Fruit fly (Drosophila melanogaster) whole organism, embryonic: Measurements from ENCODE around the gene CG15296.

Experiments used
- Ada2b ChIP-seq: fragments of 200-800 bp; sonication (Bioruptor generic); IDR thresholded peaks from 2 replicates; pipeline ENCODE4 v1.3.6; 2022; ENCODE audit warnings: missing biosample characterization, missing genetic modification characterization
- B-H2 ChIP-seq: fragments of 200-800 bp; sonication (Bioruptor generic); optimal IDR thresholded peaks from 2 replicates; lab custom pipeline; 2018; ENCODE audit warnings: missing biosample characterization, mild to moderate bottlenecking, missing genetic modification characterization
- Bdp1 ChIP-seq: fragments of 200-800 bp; sonication (Bioruptor generic); optimal IDR thresholded peaks from 3 replicates; lab custom pipeline; 2016; ENCODE audit warnings: missing biosample characterization, missing genetic modification characterization
- CG10147 ChIP-seq: fragments of 200-800 bp; sonication (Bioruptor generic); optimal IDR thresholded peaks from 2 replicates; lab custom pipeline; 2019; ENCODE audit warnings: missing biosample characterization, mild to moderate bottlenecking, missing genetic modification characterization, moderate library complexity
- CG11085 ChIP-seq: fragments of 200-800 bp; sonication (Bioruptor generic); IDR thresholded peaks from 2 replicates; pipeline ENCODE4 v1.3.6; 2022; ENCODE audit warnings: missing biosample characterization, missing genetic modification characterization
- CG12071 ChIP-seq: fragments of 200-800 bp; sonication (Bioruptor generic); optimal IDR thresholded peaks from 3 replicates; lab custom pipeline; 2018; ENCODE audit warnings: missing biosample characterization, mild to moderate bottlenecking, missing genetic modification characterization
- CG12769 ChIP-seq: fragments of 200-800 bp; sonication (Bioruptor generic); optimal IDR thresholded peaks from 2 replicates; lab custom pipeline; 2019; ENCODE audit warnings: missing biosample characterization, mild to moderate bottlenecking, missing genetic modification characterization, moderate library complexity
- CG13123 ChIP-seq: fragments of 200-800 bp; sonication (Bioruptor generic); optimal IDR thresholded peaks from 2 replicates; lab custom pipeline; 2016; ENCODE audit warnings: missing biosample characterization, missing genetic modification characterization
- CG13624 ChIP-seq: fragments of 200-800 bp; sonication (Bioruptor generic); optimal IDR thresholded peaks from 2 replicates; lab custom pipeline; 2016; ENCODE audit warnings: missing biosample characterization, missing genetic modification characterization
- CG15269 ChIP-seq: fragments of 200-800 bp; sonication (Bioruptor generic); optimal IDR thresholded peaks from 2 replicates; lab custom pipeline; 2018; ENCODE audit warnings: missing biosample characterization, mild to moderate bottlenecking, missing genetic modification characterization, moderate library complexity
- CG1603 ChIP-seq: fragments of 200-800 bp; sonication (Bioruptor generic); optimal IDR thresholded peaks from 2 replicates; lab custom pipeline; 2019; ENCODE audit warnings: missing biosample characterization, mild to moderate bottlenecking, missing genetic modification characterization, moderate library complexity
- CG1647 ChIP-seq: fragments of 200-800 bp; sonication (Bioruptor generic); optimal IDR thresholded peaks from 3 replicates; lab custom pipeline; 2016; ENCODE audit warnings: missing biosample characterization, missing genetic modification characterization
- CG17359 ChIP-seq: fragments of 200-800 bp; sonication (Bioruptor generic); optimal IDR thresholded peaks from 3 replicates; lab custom pipeline; 2018; ENCODE audit warnings: missing biosample characterization, mild to moderate bottlenecking, missing genetic modification characterization, moderate library complexity
- CG1832 ChIP-seq: fragments of 200-800 bp; sonication (Bioruptor generic); optimal IDR thresholded peaks from 2 replicates; lab custom pipeline; 2017; ENCODE audit warnings: missing biosample characterization, mild to moderate bottlenecking, missing genetic modification characterization, inconsistent platforms
- CG18599 ChIP-seq: fragments of 200-800 bp; sonication (Bioruptor generic); optimal IDR thresholded peaks from 3 replicates; lab custom pipeline; 2017; ENCODE audit warnings: missing biosample characterization, missing genetic modification characterization, mild to moderate bottlenecking, moderate library complexity, missing genetic modification reagents
- CG31365 ChIP-seq: fragments of 200-800 bp; sonication (Bioruptor generic); optimal IDR thresholded peaks from 2 replicates; lab custom pipeline; 2018; ENCODE audit warnings: missing biosample characterization, mild to moderate bottlenecking, missing genetic modification characterization
- CG3838 ChIP-seq: fragments of 200-800 bp; sonication (Bioruptor generic); optimal IDR thresholded peaks from 3 replicates; lab custom pipeline; 2016; ENCODE audit warnings: missing biosample characterization, missing genetic modification characterization
- CG8281 ChIP-seq: fragments of 200-800 bp; sonication (Bioruptor generic); optimal IDR thresholded peaks from 2 replicates; lab custom pipeline; 2018; ENCODE audit warnings: missing biosample characterization, mild to moderate bottlenecking, missing genetic modification characterization, moderate library complexity
- CG9727 ChIP-seq: fragments of 200-800 bp; sonication (Bioruptor generic); optimal IDR thresholded peaks from 3 replicates; lab custom pipeline; 2017; ENCODE audit warnings: missing biosample characterization, mild to moderate bottlenecking, missing genetic modification characterization
- CTCF ChIP-seq: fragments of 200-800 bp; sonication (Bioruptor generic); optimal IDR thresholded peaks from 2 replicates; lab custom pipeline; 2017; ENCODE audit warnings: missing biosample characterization, mild to moderate bottlenecking, missing genetic modification characterization, moderate library complexity
- Fer1 ChIP-seq: fragments of 200-800 bp; sonication (Bioruptor generic); optimal IDR thresholded peaks from 2 replicates; lab custom pipeline; 2017; ENCODE audit warnings: missing biosample characterization, mild to moderate bottlenecking, missing genetic modification characterization
- Gsc ChIP-seq: fragments of 200-800 bp; sonication (Bioruptor generic); IDR thresholded peaks from 2 replicates; pipeline ENCODE4 v1.3.6; 2022; ENCODE audit warnings: missing biosample characterization, missing genetic modification characterization
- Hand ChIP-seq: fragments of 200-800 bp; sonication (Bioruptor generic); optimal IDR thresholded peaks from 2 replicates; lab custom pipeline; 2017; ENCODE audit warnings: mild to moderate bottlenecking, missing biosample characterization, missing genetic modification reagents, missing genetic modification characterization
- Hey ChIP-seq: fragments of 200-800 bp; sonication (Bioruptor generic); optimal IDR thresholded peaks from 3 replicates; lab custom pipeline; 2018; ENCODE audit warnings: missing biosample characterization, mild to moderate bottlenecking, missing genetic modification characterization
- Hmr ChIP-seq: fragments of 200-800 bp; sonication (Bioruptor generic); optimal IDR thresholded peaks from 3 replicates; lab custom pipeline; 2017; ENCODE audit warnings: mild to moderate bottlenecking, missing biosample characterization, missing genetic modification reagents, missing genetic modification characterization
- Hr51 ChIP-seq, 2 experiments: fragments of 200-800 bp; sonication (Bioruptor generic); optimal IDR thresholded peaks; 2 replicates in 1 of 2; 3 replicates in 1 of 2; lab custom pipeline; 2016 to 2018; ENCODE audit warnings: missing biosample characterization in 2 of 2, missing genetic modification characterization in 2 of 2, mild to moderate bottlenecking in 1 of 2, moderate library complexity in 1 of 2
- Lhr ChIP-seq: fragments of 200-800 bp; sonication (Bioruptor generic); optimal IDR thresholded peaks from 3 replicates; lab custom pipeline; 2017; ENCODE audit warnings: mild to moderate bottlenecking, missing biosample characterization, missing genetic modification reagents, missing genetic modification characterization
- Mad ChIP-seq: fragments of 200-800 bp; sonication (Bioruptor generic); optimal IDR thresholded peaks from 2 replicates; lab custom pipeline; 2016; ENCODE audit warnings: missing biosample characterization, missing genetic modification characterization
- NC2α ChIP-seq: fragments of 200-800 bp; sonication (Bioruptor generic); optimal IDR thresholded peaks from 2 replicates; lab custom pipeline; 2016; ENCODE audit warnings: missing biosample characterization, missing genetic modification characterization
- Poxn ChIP-seq: fragments of 200-800 bp; sonication (Bioruptor generic); IDR thresholded peaks from 2 replicates; pipeline ENCODE4 v1.3.6; 2022; ENCODE audit warnings: missing biosample characterization, missing genetic modification characterization
- Side ChIP-seq: fragments of 200-800 bp; sonication (Bioruptor generic); optimal IDR thresholded peaks from 2 replicates; lab custom pipeline; 2016; ENCODE audit warnings: missing biosample characterization, missing genetic modification characterization
- Xbp1 ChIP-seq: fragments of 200-800 bp; sonication (Bioruptor generic); optimal IDR thresholded peaks from 3 replicates; lab custom pipeline; 2016; ENCODE audit warnings: missing biosample characterization, mild to moderate bottlenecking, missing genetic modification characterization
- bsh ChIP-seq, 2 experiments: fragments of 200-800 bp; sonication (Bioruptor generic); optimal IDR thresholded peaks; 2 replicates each; lab custom pipeline; 2017 to 2018; ENCODE audit warnings: mild to moderate bottlenecking in 2 of 2, missing biosample characterization in 2 of 2, missing genetic modification characterization in 2 of 2, moderate library complexity in 1 of 2
- chinmo ChIP-seq: fragments of 200-800 bp; sonication (Bioruptor generic); IDR thresholded peaks from 4 replicates; pipeline ENCODE4 v1.3.6; 2022; ENCODE audit warnings: missing biosample characterization, missing genetic modification characterization; ENCODE audit not compliant: partially characterized antibody
- ci ChIP-seq: fragments of 200-800 bp; sonication (Bioruptor generic); IDR thresholded peaks from 3 replicates; pipeline ENCODE4 v1.3.6; 2022; ENCODE audit warnings: missing biosample characterization, missing genetic modification characterization
- en ChIP-seq: fragments of 200-800 bp; sonication (Bioruptor generic); optimal IDR thresholded peaks from 2 replicates; lab custom pipeline; 2016; ENCODE audit warnings: missing biosample characterization, missing genetic modification characterization
- exex ChIP-seq: fragments of 200-800 bp; sonication (Bioruptor generic); optimal IDR thresholded peaks from 4 replicates; lab custom pipeline; 2018; ENCODE audit warnings: missing biosample characterization, mild to moderate bottlenecking, missing genetic modification characterization, moderate library complexity
- fd96Cb ChIP-seq: fragments of 200-800 bp; sonication (Bioruptor generic); optimal IDR thresholded peaks from 2 replicates; lab custom pipeline; 2018; ENCODE audit warnings: missing biosample characterization, mild to moderate bottlenecking, missing genetic modification characterization, moderate library complexity
- jing ChIP-seq: fragments of 200-800 bp; sonication (Bioruptor generic); optimal IDR thresholded peaks from 2 replicates; lab custom pipeline; 2018; ENCODE audit warnings: missing biosample characterization, mild to moderate bottlenecking, missing genetic modification characterization
- lov ChIP-seq, 2 experiments: fragments of 200-800 bp in 1 of 2; fragments of >200 bp in 1 of 2; sonication (Bioruptor generic) in 1 of 2; IDR thresholded peaks in 1 of 2; optimal IDR thresholded peaks in 1 of 2; 2 replicates in 1 of 2; 3 replicates in 1 of 2; pipeline versions ENCODE4 v1.3.6 to Lab custom; 2017 to 2022; ENCODE audit warnings: missing biosample characterization in 1 of 2, missing genetic modification characterization in 1 of 2
- nerfin-1 ChIP-seq: fragments of 200-800 bp; sonication (Bioruptor generic); optimal IDR thresholded peaks from 3 replicates; lab custom pipeline; 2019; ENCODE audit warnings: missing biosample characterization, mild to moderate bottlenecking, missing genetic modification characterization, moderate library complexity
- nerfin-2 ChIP-seq: fragments of 200-800 bp; sonication (Bioruptor generic); IDR thresholded peaks from 2 replicates; pipeline ENCODE4 v1.3.6; 2022; ENCODE audit warnings: missing biosample characterization, missing genetic modification characterization; ENCODE audit not compliant: partially characterized antibody
- row ChIP-seq: fragments of 200-800 bp; sonication (Bioruptor generic); IDR thresholded peaks from 3 replicates; pipeline ENCODE4 v1.3.6; 2022; ENCODE audit warnings: missing biosample characterization, missing genetic modification characterization
- schlank ChIP-seq: fragments of 200-800 bp; sonication (Bioruptor generic); optimal IDR thresholded peaks from 2 replicates; lab custom pipeline; 2018; ENCODE audit warnings: missing biosample characterization, mild to moderate bottlenecking, missing genetic modification characterization
- sd ChIP-seq: fragments of 200-800 bp; sonication (Bioruptor generic); optimal IDR thresholded peaks from 3 replicates; lab custom pipeline; 2018; ENCODE audit warnings: missing biosample characterization, mild to moderate bottlenecking, missing genetic modification characterization, moderate library complexity
- sr ChIP-seq: fragments of 200-800 bp; sonication (Bioruptor generic); IDR thresholded peaks from 3 replicates; pipeline ENCODE4 v1.3.6; 2022; ENCODE audit warnings: missing biosample characterization, missing genetic modification characterization
- tgo ChIP-seq: fragments of 200-800 bp; sonication (Bioruptor generic); IDR thresholded peaks from 3 replicates; pipeline ENCODE4 v1.3.6; 2022; ENCODE audit warnings: missing biosample characterization, missing genetic modification characterization
- tna ChIP-seq: fragments of 200-800 bp; sonication (Bioruptor generic); IDR thresholded peaks from 2 replicates; pipeline ENCODE4 v1.3.6; 2022; ENCODE audit warnings: missing biosample characterization, missing genetic modification characterization; ENCODE audit not compliant: partially characterized antibody
- unc-4 ChIP-seq: fragments of 200-800 bp; sonication (Bioruptor generic); IDR thresholded peaks from 2 replicates; pipeline ENCODE4 v1.3.6; 2022; ENCODE audit warnings: missing biosample characterization, missing genetic modification characterization; ENCODE audit not compliant: partially characterized antibody
- zfh1 ChIP-seq: fragments of 200-800 bp; sonication (Bioruptor generic); IDR thresholded peaks from 3 replicates; pipeline ENCODE4 v1.3.6; 2022; ENCODE audit warnings: missing biosample characterization, missing genetic modification characterization

CG15296 gene

dm6 chrX:10573554-10573953, 7.2 kb upstream of the CG15296 start (continued):
- no peak for TF ChIP-seq unc-4
- TF ChIP-seq NC2α (GFP tag; lab: Kevin White, UChicago) = no peak
- peak; percentile 17 for TF ChIP-seq CG10147
- TF ChIP-seq zfh1 = peak; percentile 62; the same call in 2 of the 3 replicates
- no peak for TF ChIP-seq CG1647
- TF ChIP-seq CG3838 = no peak
- TF ChIP-seq en (GFP tag; lab: Kevin White, UChicago) = no peak
- no peak for TF ChIP-seq nerfin-2 (GFP tag; lab: Robert Waterston, UW)
- TF ChIP-seq CG13123 (GFP tag; lab: Kevin White, UChicago) = no peak
- TF ChIP-seq Mad (GFP tag; lab: Kevin White, UChicago) = no peak
- peak; percentile 12 for TF ChIP-seq CG1603
- no peak for TF ChIP-seq Hey (tag; lab: Kevin White, UChicago)
- peak; percentile 77 for TF ChIP-seq CG18599
- no peak for TF ChIP-seq schlank
- peak; percentile 79; the same call in 2 of the 3 replicates for TF ChIP-seq ci (GFP tag; lab: Robert Waterston, UW)
- TF ChIP-seq CG17359 (tag; lab: Kevin White, UChicago) = peak; percentile 70
- TF ChIP-seq CG11085 (GFP tag; lab: Robert Waterston, UW) = peak; percentile 35; the same call in 1 of the 2 replicates
- TF ChIP-seq CTCF (GFP tag; lab: Kevin White, UChicago) = no peak
- no peak for TF ChIP-seq jing
- TF ChIP-seq Gsc = no peak
- peak in 1 of 2 experiments; percentile 75 for TF ChIP-seq Hr51 (GFP tag; optimal IDR thresholded peaks at IDR 0.05; lab: Kevin White, UChicago)
- TF ChIP-seq chinmo (GFP tag; lab: Robert Waterston, UW) = no peak
- peak in 1 of 2 experiments; percentile 66 for TF ChIP-seq bsh (GFP tag; optimal IDR thresholded peaks at IDR 0.05; lab: Kevin White, UChicago)
- no peak for TF ChIP-seq Lhr
- TF ChIP-seq CG12769 (tag; lab: Kevin White, UChicago) = no peak
- TF ChIP-seq CG1832 (GFP tag; lab: Kevin White, UChicago) = no peak
- TF ChIP-seq tgo (GFP tag; lab: Robert Waterston, UW) = peak; percentile 65
- no peak for TF ChIP-seq exex (tag; lab: Kevin White, UChicago)
- TF ChIP-seq CG12071 = no peak
- peak; percentile 28 for TF ChIP-seq CG9727 (GFP tag; lab: Kevin White, UChicago)
- no peak for TF ChIP-seq Poxn (GFP tag; lab: Robert Waterston, UW)
- no peak for TF ChIP-seq Bdp1 (GFP tag; lab: Kevin White, UChicago)
- no peak for TF ChIP-seq CG31365 (tag; lab: Kevin White, UChicago)
- TF ChIP-seq Xbp1 (GFP tag; lab: Kevin White, UChicago) = peak; percentile 32
- TF ChIP-seq CG13624 (GFP tag; lab: Kevin White, UChicago) = no peak
- TF ChIP-seq Ada2b (GFP tag; lab: Robert Waterston, UW) = peak; percentile 75
- TF ChIP-seq B-H2 = no peak
- TF ChIP-seq sd (tag; lab: Kevin White, UChicago) = no peak
- no peak for TF ChIP-seq CG8281
- TF ChIP-seq Fer1 (GFP tag; lab: Kevin White, UChicago) = peak; percentile 68
- no peak for TF ChIP-seq tna
- peak; percentile 53 for TF ChIP-seq fd96Cb
- peak; percentile 64 for TF ChIP-seq Hand (GFP tag; lab: Kevin White, UChicago)
- TF ChIP-seq sr (GFP tag; lab: Robert Waterston, UW) = no peak
- TF ChIP-seq Side (GFP tag; lab: Kevin White, UChicago) = no peak
- TF ChIP-seq row (GFP tag; lab: Robert Waterston, UW) = peak; percentile 79
- TF ChIP-seq lov (optimal IDR thresholded peaks at IDR 0.05; lab: Kevin White, UChicago) = no peak
- no peak for TF ChIP-seq lov (GFP tag; IDR thresholded peaks at IDR 0.05; lab: Robert Waterston, UW)
- TF ChIP-seq nerfin-1 (tag; lab: Kevin White, UChicago) = no peak
- peak; percentile 67 for TF ChIP-seq Hmr
- TF ChIP-seq CG15269 (tag; lab: Kevin White, UChicago) = peak; percentile 69
